Worm (Caenorhabditis elegans): ENCODE results near the gene F58E6.6.

Gene F58E6.6

DNA sequence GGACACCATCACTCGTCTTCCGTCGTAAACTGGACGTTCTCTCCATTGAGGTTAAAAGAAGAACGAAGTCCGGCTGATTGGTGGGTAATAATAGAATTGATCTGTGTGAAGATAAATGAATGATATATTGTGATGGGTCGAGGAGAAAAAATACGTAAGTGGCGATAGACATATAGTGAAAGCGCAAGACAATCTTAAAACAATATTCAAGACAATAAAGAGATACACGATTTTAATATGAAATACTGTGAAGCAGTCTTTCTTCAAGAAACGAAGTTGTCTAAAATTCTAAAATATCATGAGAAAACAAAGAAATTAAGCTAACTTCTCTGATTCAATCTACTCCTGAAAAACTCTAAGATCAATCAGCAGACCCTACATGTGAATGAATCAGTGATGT is 39.3 kb downstream of the F58E6.6 start, which contains the start of gene F40F9.10 (continued):
- TF ChIP-seq attf-5 (GFP tag; optimal IDR thresholded peaks at IDR 0.05) (no peak), ceh-40 (GFP tag; IDR thresholded peaks at IDR 0.05) (no peak), F49E8.2 (tag; optimal IDR thresholded peaks at IDR 0.05; ENCODE audit: insufficient read depth) (no peak), nhr-80 (tag; optimal IDR thresholded peaks at IDR 0.05) (no peak), gei-17 (GFP tag; optimal IDR thresholded peaks at IDR 0.05) (no peak), F57C9.4 (tag; optimal IDR thresholded peaks at IDR 0.05) (no peak)

ce11 chrV:9712418-9713173 is 40.2 kb downstream of the F58E6.6 start:
- TF ChIP-seq tlf-1 (GFP tag; optimal IDR thresholded peaks at IDR 0.05) (no peak), attf-6 (GFP tag; IDR thresholded peaks at IDR 0.05) (no peak), die-1 (tag; optimal IDR thresholded peaks at IDR 0.05) (no peak), F39B2.1 (GFP tag; IDR thresholded peaks at IDR 0.05) (no peak), Y95B8A.8 (GFP tag; IDR thresholded peaks at IDR 0.05) (no peak), lin-54 (GFP tag; optimal IDR thresholded peaks at IDR 0.05) (no peak), F22D6.2 (tag; optimal IDR thresholded peaks at IDR 0.05) (no peak), madf-10 (tag; optimal IDR thresholded peaks at IDR 0.05) (no peak), repo-1 (tag; optimal IDR thresholded peaks at IDR 0.05) (no peak), nfyb-1 (GFP tag; IDR thresholded peaks at IDR 0.05) (no peak), let-526 (GFP tag; IDR thresholded peaks at IDR 0.05) (no peak), Y53G8AR.9 (GFP tag; conservative IDR thresholded peaks at IDR 0.05) (no peak), B0336.3 (GFP tag; IDR thresholded peaks at IDR 0.05) (no peak), lin-40 (tag; optimal IDR thresholded peaks at IDR 0.05) (no peak), rpc-1 (optimal IDR thresholded peaks at IDR 0.05) (no peak), rpc-1 (tag; optimal IDR thresholded peaks at IDR 0.05) (no peak), somi-1 (GFP tag; optimal IDR thresholded peaks at IDR 0.05) (no peak)

DNA sequence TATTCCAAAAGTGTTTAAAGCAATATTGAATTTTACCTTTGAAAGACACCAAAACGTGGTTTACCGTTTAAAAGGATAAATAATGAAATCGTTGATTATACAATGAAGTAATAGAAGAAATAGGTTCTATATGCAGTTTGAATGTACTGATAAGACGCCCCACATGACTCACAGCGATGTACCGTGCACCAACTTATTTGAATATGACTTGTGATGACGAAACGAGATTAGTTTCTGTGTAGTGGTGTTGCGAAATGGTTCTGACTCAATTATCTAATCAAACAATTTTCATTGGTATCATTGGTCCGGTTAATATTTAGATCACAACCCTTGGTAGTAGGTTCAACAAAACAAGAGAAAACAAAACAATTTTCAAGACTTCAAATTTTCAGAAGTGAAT is 41.6 kb downstream of the F58E6.6 start:
- TF ChIP-seq repo-1 (tag; optimal IDR thresholded peaks at IDR 0.05) (no peak), nhr-80 (tag; optimal IDR thresholded peaks at IDR 0.05) (peak; percentile 45), cebp-1 (GFP tag; IDR thresholded peaks at IDR 0.05) (peak; percentile 83), cebp-1 (tag; optimal IDR thresholded peaks at IDR 0.05) (no peak)

DNA sequence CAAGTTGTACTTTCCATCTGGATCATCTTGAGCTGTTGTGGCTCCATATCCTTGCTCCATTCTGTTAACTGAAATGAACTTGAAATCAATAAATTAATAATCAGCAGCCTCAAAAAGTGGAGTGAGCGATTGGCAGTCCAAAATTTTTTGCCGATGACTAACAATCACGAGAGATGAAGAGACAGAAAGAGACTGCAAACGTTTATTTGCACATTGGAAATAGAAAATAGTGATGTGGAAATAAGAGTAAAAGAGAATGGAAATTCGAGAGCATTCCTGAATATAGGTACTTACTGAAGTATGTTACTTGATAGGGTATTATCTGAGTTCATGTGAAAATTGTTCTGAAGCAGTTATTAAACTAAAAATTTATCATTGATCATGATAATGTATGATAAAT is 43.1 kb downstream of the F58E6.6 start, which contains the start of gene tag-120:
TSS of gene tag-120 (minus strand) at position 68 of the 400 bp plus-strand sequence.
- TF ChIP-seq nhr-179 (tag; optimal IDR thresholded peaks at IDR 0.05) (no peak), dpl-1 (GFP tag; optimal IDR thresholded peaks at IDR 0.05) (no peak), nhr-80 (tag; optimal IDR thresholded peaks at IDR 0.05) (peak; percentile 49)

ce11 chrV:9706592-9706991 is 46.2 kb downstream of the F58E6.6 start:
- TF ChIP-seq nhr-179 (tag; optimal IDR thresholded peaks at IDR 0.05) (no peak), nhr-27 (tag; optimal IDR thresholded peaks at IDR 0.05) (no peak), cebp-2 (GFP tag; IDR thresholded peaks at IDR 0.05) (no peak)

DNA sequence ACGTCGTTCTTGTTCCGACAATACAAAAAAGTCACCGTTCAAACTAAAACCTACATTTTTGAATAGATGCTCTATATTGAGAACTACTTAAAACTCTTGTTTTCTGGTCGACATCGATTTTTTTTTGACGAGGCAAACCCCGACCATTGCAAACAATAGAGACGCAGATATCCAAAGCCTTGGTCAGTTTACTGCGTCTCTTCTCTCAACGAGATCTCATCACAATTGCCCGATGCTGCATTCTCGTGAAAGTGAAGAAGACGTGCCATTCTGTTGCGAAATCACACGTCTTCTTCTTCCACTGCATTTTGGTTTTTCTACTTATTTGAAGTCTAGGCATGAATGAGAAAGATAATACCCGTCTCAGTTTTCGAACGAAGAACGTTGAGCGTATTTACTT is 48.4 kb downstream of the F58E6.6 start:
- peak; percentile 63; the same call in 1 of the 2 replicates for TF ChIP-seq hmg-1.2 (GFP tag; IDR thresholded peaks at IDR 0.05)
- peak; percentile 47 for TF ChIP-seq K12H6.12 (tag; optimal IDR thresholded peaks at IDR 0.05)
- TF ChIP-seq ceh-27 (GFP tag; optimal IDR thresholded peaks at IDR 0.05) = peak; percentile 74
- peak; percentile 78; the same call in 1 of the 2 replicates for TF ChIP-seq cebp-1 (GFP tag; IDR thresholded peaks at IDR 0.05)
- peak; percentile 96 for TF ChIP-seq cebp-1 (tag; optimal IDR thresholded peaks at IDR 0.05)
- TF ChIP-seq F10E7.11 (tag; optimal IDR thresholded peaks at IDR 0.05) = no peak

Measured in whole organism, young adult.